Worm (Caenorhabditis elegans) whole organism, L1 larva: ENCODE data around the gene twk-43.
A peak's percentile ranks its signal among the peaks of the same experiment; 100 is the strongest.

ENCODE experiments used
- C34B4.2 ChIP-seq: sonication (generic microtip); optimal IDR thresholded peaks from 2 replicates; lab custom pipeline; 2017; ENCODE audit warnings: mild to moderate bottlenecking, missing genetic modification characterization, missing compliant biosample characterization
- F16B12.6 ChIP-seq: fragments of 150-350 bp; optimal IDR thresholded peaks from 2 replicates; lab custom pipeline; 2014; ENCODE audit warnings: missing biosample characterization, missing genetic modification characterization
- ceh-63 ChIP-seq: fragments of 200-800 bp; sonication (Bioruptor generic); optimal IDR thresholded peaks from 2 replicates; lab custom pipeline; 2018; ENCODE audit warnings: mild to moderate bottlenecking, missing genetic modification characterization, missing compliant biosample characterization
- ceh-82 ChIP-seq, 3 experiments: fragments of 150-350 bp in 1 of 3; sonication (generic microtip) in 2 of 3; optimal IDR thresholded peaks; 2 replicates each; lab custom pipeline; 2014 to 2017; ENCODE audit warnings: missing biosample characterization in 3 of 3, missing genetic modification characterization in 3 of 3
- ces-1 ChIP-seq: fragments of 150-350 bp; optimal IDR thresholded peaks from 2 replicates; lab custom pipeline; 2014; ENCODE audit warnings: missing biosample characterization, missing genetic modification reagents, missing genetic modification characterization
- dsc-1 ChIP-seq: sonication (generic microtip); optimal IDR thresholded peaks from 2 replicates; lab custom pipeline; 2016; ENCODE audit warnings: mild to moderate bottlenecking, missing genetic modification characterization, missing compliant biosample characterization
- efl-1 ChIP-seq, 4 experiments: fragments of 150-350 bp; optimal IDR thresholded peaks in 3 of 4; peaks in 1 of 4; 1 replicate in 1 of 4; 2 replicates in 3 of 4; lab custom pipeline; 2014; ENCODE audit warnings: missing biosample characterization in 2 of 4, missing genetic modification characterization in 2 of 4, missing genetic modification reagents in 2 of 4
- egl-13 ChIP-seq: sonication (generic microtip); optimal IDR thresholded peaks from 2 replicates; lab custom pipeline; 2016; ENCODE audit warnings: missing genotype, missing genetic modification reagents, missing genetic modification characterization, missing compliant biosample characterization
- egl-27 ChIP-seq, 2 experiments: fragments of 150-350 bp in 1 of 2; sonication (generic microtip); optimal IDR thresholded peaks; 3 replicates each; lab custom pipeline; 2017 to 2018; ENCODE audit warnings: missing biosample characterization in 2 of 2, missing genetic modification characterization in 2 of 2, missing genetic modification reagents in 2 of 2
- fkh-8 ChIP-seq: sonication (generic microtip); optimal IDR thresholded peaks from 2 replicates; lab custom pipeline; 2016; ENCODE audit warnings: mild to moderate bottlenecking, missing genetic modification characterization, missing compliant biosample characterization
- fos-1 ChIP-seq: fragments of 150-350 bp; optimal IDR thresholded peaks from 2 replicates; lab custom pipeline; 2014; ENCODE audit warnings: missing biosample characterization, missing genetic modification characterization
- hlh-17 ChIP-seq: fragments of 200-800 bp; sonication (Bioruptor generic); optimal IDR thresholded peaks from 2 replicates; lab custom pipeline; 2018; ENCODE audit warnings: missing genetic modification characterization, mild to moderate bottlenecking, missing compliant biosample characterization, moderate library complexity, borderline replicate concordance
- lin-14 ChIP-seq: fragments of 200-800 bp; sonication (Bioruptor generic); optimal IDR thresholded peaks from 2 replicates; lab custom pipeline; 2018; ENCODE audit warnings: mild to moderate bottlenecking, missing genetic modification characterization, moderate library complexity, missing compliant biosample characterization
- lin-35 ChIP-seq, 2 experiments: fragments of 150-350 bp; optimal IDR thresholded peaks; 2 replicates each; lab custom pipeline; 2014; ENCODE audit warnings: missing biosample characterization in 2 of 2, missing genetic modification characterization in 2 of 2, missing genetic modification reagents in 2 of 2
- lin-39 ChIP-seq: fragments of 150-350 bp; optimal IDR thresholded peaks from 2 replicates; lab custom pipeline; 2014; ENCODE audit warnings: missing biosample characterization, missing genetic modification reagents, missing genetic modification characterization
- lsy-2 ChIP-seq, 2 experiments: fragments of 150-350 bp; optimal IDR thresholded peaks; 2 replicates each; lab custom pipeline; 2014; ENCODE audit warnings: missing biosample characterization in 2 of 2, missing genetic modification characterization in 2 of 2
- mef-2 ChIP-seq: fragments of 150-350 bp; optimal IDR thresholded peaks from 2 replicates; lab custom pipeline; 2014; ENCODE audit warnings: missing biosample characterization, missing genetic modification characterization
- nhr-11 ChIP-seq: fragments of 150-350 bp; optimal IDR thresholded peaks from 2 replicates; lab custom pipeline; 2014; ENCODE audit warnings: missing biosample characterization, missing genetic modification characterization
- nhr-12 ChIP-seq: sonication (generic microtip); optimal IDR thresholded peaks from 2 replicates; lab custom pipeline; 2017; ENCODE audit warnings: missing biosample characterization, missing genetic modification characterization
- nhr-237 ChIP-seq: fragments of 150-350 bp; optimal IDR thresholded peaks from 2 replicates; lab custom pipeline; 2014; ENCODE audit warnings: missing biosample characterization, missing genetic modification characterization
- nhr-71 ChIP-seq: sonication (generic microtip); optimal IDR thresholded peaks from 2 replicates; lab custom pipeline; 2016; ENCODE audit warnings: mild to moderate bottlenecking, missing genetic modification characterization, moderate library complexity, missing compliant biosample characterization
- nhr-77 ChIP-seq: fragments of 150-350 bp; optimal IDR thresholded peaks from 2 replicates; lab custom pipeline; 2014; ENCODE audit warnings: missing biosample characterization, missing genetic modification characterization
- pax-3 ChIP-seq: fragments of 200-800 bp; sonication (Bioruptor generic); optimal IDR thresholded peaks from 2 replicates; lab custom pipeline; 2018; ENCODE audit warnings: mild to moderate bottlenecking, missing genetic modification characterization, moderate library complexity, missing compliant biosample characterization
- rnt-1 ChIP-seq: sonication (generic microtip); optimal IDR thresholded peaks from 2 replicates; lab custom pipeline; 2016; ENCODE audit warnings: mild to moderate bottlenecking, missing genetic modification characterization, moderate library complexity, missing compliant biosample characterization
- snu-23 ChIP-seq: sonication (generic microtip); optimal IDR thresholded peaks from 2 replicates; lab custom pipeline; 2016; ENCODE audit warnings: missing genetic modification characterization, missing compliant biosample characterization
- sup-37 ChIP-seq: fragments of 200-800 bp; sonication (Bioruptor generic); optimal IDR thresholded peaks from 2 replicates; lab custom pipeline; 2018; ENCODE audit warnings: mild to moderate bottlenecking, missing genetic modification characterization, missing compliant biosample characterization
- swsn-7 ChIP-seq: sonication (generic microtip); optimal IDR thresholded peaks from 2 replicates; lab custom pipeline; 2016; ENCODE audit warnings: missing genetic modification characterization, missing compliant biosample characterization
- tbx-2 ChIP-seq: sonication (generic microtip); optimal IDR thresholded peaks from 2 replicates; lab custom pipeline; 2016; ENCODE audit warnings: missing genetic modification characterization, missing compliant biosample characterization
- tlp-1 ChIP-seq: fragments of 150-350 bp; optimal IDR thresholded peaks from 2 replicates; lab custom pipeline; 2014; ENCODE audit warnings: missing biosample characterization, missing genetic modification characterization
- unc-130 ChIP-seq: fragments of 150-350 bp; optimal IDR thresholded peaks from 2 replicates; lab custom pipeline; 2017; ENCODE audit warnings: missing biosample characterization, missing genetic modification characterization, inconsistent platforms
- unc-30 ChIP-seq: sonication (generic microtip); optimal IDR thresholded peaks from 2 replicates; lab custom pipeline; 2017; ENCODE audit warnings: missing biosample characterization, missing genetic modification characterization
- xbp-1 ChIP-seq: sonication (generic microtip); optimal IDR thresholded peaks from 2 replicates; lab custom pipeline; 2016; ENCODE audit warnings: missing genetic modification characterization, missing compliant biosample characterization
- zag-1 ChIP-seq: fragments of 150-350 bp; optimal IDR thresholded peaks from 2 replicates; lab custom pipeline; 2014; ENCODE audit warnings: missing biosample characterization, missing genetic modification characterization
- ztf-11 ChIP-seq, 2 experiments: sonication (generic microtip); optimal IDR thresholded peaks; 2 replicates each; lab custom pipeline; 2016 to 2017; ENCODE audit warnings: missing genetic modification characterization in 2 of 2, missing biosample characterization in 1 of 2, missing compliant biosample characterization in 1 of 2

The twk-43 gene

ce11 chrV:13313045-13313623, 32.9 kb upstream of the twk-43 start, which contains the start of gene C50B6.3 (continued):
- TF ChIP-seq tlp-1 (tag; lab: Kevin White, UChicago) (no peak), lin-39 (peak; percentile 64), lsy-2 (tag; optimal IDR thresholded peaks at IDR 0.05; lab: Kevin White, UChicago) (peak; percentile 91), zag-1 (tag; lab: Kevin White, UChicago) (peak; percentile 47), xbp-1 (tag; lab: Kevin White, UChicago) (peak; percentile 92), hlh-17 (GFP tag; lab: Kevin White, UChicago) (no peak), tbx-2 (tag; lab: Kevin White, UChicago) (peak; percentile 95), ceh-82 (tag; optimal IDR thresholded peaks at IDR 0.05; lab: Kevin White, UChicago) (peak; percentile 71 to 86 (median 84)), efl-1 (optimal IDR thresholded peaks at IDR 0.05; lab: Kevin White, UChicago) (peak; percentile 85 to 88), efl-1 (GFP tag; optimal IDR thresholded peaks at IDR 0.05 in 1 of 2; lab: Kevin White, UChicago) (peak; percentile 81 to 98), sup-37 (no peak), ceh-63 (GFP tag; lab: Kevin White, UChicago) (peak; percentile 69), egl-13 (tag; lab: Kevin White, UChicago) (peak; percentile 93), snu-23 (GFP tag; lab: Kevin White, UChicago) (peak; percentile 95), fkh-8 (peak; percentile 78), nhr-77 (tag; lab: Kevin White, UChicago) (peak; percentile 53), nhr-237 (tag; lab: Kevin White, UChicago) (peak; percentile 45), lin-35 (GFP tag; optimal IDR thresholded peaks at IDR 0.05; lab: Kevin White, UChicago) (peak; percentile 85 to 86), fos-1 (peak; percentile 74), ztf-11 (tag; optimal IDR thresholded peaks at IDR 0.05; lab: Kevin White, UChicago) (peak in 1 of 2 experiments; percentile 97), nhr-71 (peak; percentile 95), ces-1 (GFP tag; lab: Kevin White, UChicago) (no peak), lin-14 (peak; percentile 90), dsc-1 (tag; lab: Kevin White, UChicago) (peak; percentile 96), unc-30 (tag; lab: Kevin White, UChicago) (no peak), C34B4.2 (tag; lab: Kevin White, UChicago) (no peak), nhr-12 (tag; lab: Kevin White, UChicago) (no peak), unc-130 (tag; lab: Kevin White, UChicago) (peak; percentile 84), rnt-1 (peak; percentile 99), pax-3 (tag; lab: Kevin White, UChicago) (peak; percentile 97), swsn-7 (tag; lab: Kevin White, UChicago) (peak; percentile 92), mef-2 (tag; lab: Kevin White, UChicago) (no peak), F16B12.6 (peak; percentile 24)

ce11 chrV:13317911-13318502, 28.1 kb upstream of the twk-43 start, which contains the start of the genes col-161 and srh-18:
col-161 (minus strand) TSS chrV:13318011.
srh-18 (plus strand) TSS chrV:13318452.
- TF ChIP-seq nhr-77 (tag; lab: Kevin White, UChicago) (no peak), nhr-11 (tag; lab: Kevin White, UChicago) (peak; percentile 17), sup-37 (no peak), zag-1 (tag; lab: Kevin White, UChicago) (no peak)

- TF ChIP-seq efl-1 (optimal IDR thresholded peaks at IDR 0.05; lab: Kevin White, UChicago) (no peak), efl-1 (GFP tag; optimal IDR thresholded peaks at IDR 0.05 in 1 of 2; lab: Kevin White, UChicago) (peak in 1 of 2 experiments; percentile 20), egl-27 (tag; optimal IDR thresholded peaks at IDR 0.05; lab: Kevin White, UChicago) (no peak)
These were observed 25.4 kb upstream of the twk-43 start, which contains the start of gene srh-15 for ce11 chrV:13320676-13321075. srh-15 (plus strand) TSS chrV:13320976.
